Worm (Caenorhabditis elegans) whole organism, young adult: ENCODE measurements around the gene nspc-15.

Experiments
- F23B12.7 ChIP-seq: sonication (generic microtip); optimal IDR thresholded peaks from 2 replicates; lab custom pipeline; 2017; ENCODE audit warnings: missing genetic modification characterization, mild to moderate bottlenecking, missing compliant biosample characterization, antibody characterized with exemption, moderate library complexity; ENCODE audit not compliant: insufficient read depth
- F37B4.10 ChIP-seq: fragments of 200-800 bp; sonication (Bioruptor generic); IDR thresholded peaks from 2 replicates; pipeline ENCODE4 v1.3.6; 2022; ENCODE audit warnings: missing genetic modification characterization, missing compliant biosample characterization
- F49E8.2 ChIP-seq: sonication (generic microtip); optimal IDR thresholded peaks from 3 replicates; lab custom pipeline; 2017; ENCODE audit warnings: missing genetic modification characterization, mild to moderate bottlenecking, missing compliant biosample characterization, antibody characterized with exemption, moderate library complexity; ENCODE audit not compliant: insufficient read depth
- F55B11.4 ChIP-seq: sonication (generic microtip); optimal IDR thresholded peaks from 2 replicates; lab custom pipeline; 2016; ENCODE audit warnings: missing compliant biosample characterization, missing genetic modification characterization, borderline replicate concordance; ENCODE audit not compliant: insufficient read depth
- F57C9.4 ChIP-seq: sonication (generic microtip); optimal IDR thresholded peaks from 2 replicates; lab custom pipeline; 2017; ENCODE audit warnings: mild to moderate bottlenecking, missing genetic modification characterization, missing compliant biosample characterization
- K12H6.12 ChIP-seq: fragments of 200-800 bp; sonication (Bioruptor generic); optimal IDR thresholded peaks from 2 replicates; lab custom pipeline; 2018; ENCODE audit warnings: mild to moderate bottlenecking, missing genetic modification characterization, missing compliant biosample characterization
- T07F8.4 ChIP-seq: sonication (generic microtip); optimal IDR thresholded peaks from 2 replicates; lab custom pipeline; 2016; ENCODE audit warnings: mild to moderate bottlenecking, missing genetic modification characterization, moderate library complexity, missing compliant biosample characterization
- T26A5.8 ChIP-seq: sonication (generic microtip); optimal IDR thresholded peaks from 2 replicates; lab custom pipeline; 2016; ENCODE audit warnings: missing genetic modification characterization, missing compliant biosample characterization
- Y79H2A.3 ChIP-seq: fragments of 200-800 bp; sonication (Bioruptor generic); conservative IDR thresholded peaks from 2 replicates; pipeline ENCODE4 v1.3.6; 2022; ENCODE audit warnings: missing genetic modification reagents, missing genetic modification characterization, missing compliant biosample characterization
- Y95B8A.8 ChIP-seq: fragments of 200-800 bp; sonication (Bioruptor generic); IDR thresholded peaks from 2 replicates; pipeline ENCODE4 v1.3.6; 2022; ENCODE audit warnings: missing genetic modification reagents, missing genetic modification characterization, missing compliant biosample characterization
- ama-1 ChIP-seq, 3 experiments: fragments of 150-350 bp in 1 of 3; sonication (generic microtip) in 2 of 3; optimal IDR thresholded peaks; 2 replicates each; lab custom pipeline; 2014 to 2018; ENCODE audit warnings: missing biosample characterization in 2 of 3, missing genetic modification characterization in 2 of 3, missing genetic modification reagents in 2 of 3
- aptf-2 ChIP-seq: fragments of 200-800 bp; sonication (Bioruptor generic); conservative IDR thresholded peaks from 2 replicates; pipeline ENCODE4 v1.3.6; 2022; ENCODE audit warnings: missing genetic modification reagents, missing genetic modification characterization, missing compliant biosample characterization
- atf-7 ChIP-seq: sonication (generic microtip); optimal IDR thresholded peaks from 2 replicates; lab custom pipeline; 2017; ENCODE audit warnings: mild to moderate bottlenecking, missing genetic modification characterization, missing compliant biosample characterization
- attf-3 ChIP-seq: fragments of 200-800 bp; sonication (Bioruptor generic); conservative IDR thresholded peaks from 2 replicates; pipeline ENCODE4 v1.3.6; 2022; ENCODE audit warnings: missing genetic modification reagents, missing genetic modification characterization, missing compliant biosample characterization
- bed-1 ChIP-seq: fragments of 200-800 bp; sonication (Bioruptor generic); IDR thresholded peaks from 2 replicates; pipeline ENCODE4 v1.3.6; 2022; ENCODE audit warnings: missing genetic modification reagents, missing genetic modification characterization, missing compliant biosample characterization
- cebp-1 ChIP-seq, 2 experiments: fragments of 200-800 bp in 1 of 2; sonication (Bioruptor generic) in 1 of 2; sonication (generic microtip) in 1 of 2; IDR thresholded peaks in 1 of 2; optimal IDR thresholded peaks in 1 of 2; 2 replicates each; pipeline versions ENCODE4 v1.3.6 to Lab custom; 2017 to 2022; ENCODE audit warnings: missing compliant biosample characterization in 2 of 2, missing genetic modification characterization in 2 of 2, mild to moderate bottlenecking in 1 of 2, missing genetic modification reagents in 1 of 2, moderate library complexity in 1 of 2
- ceh-100 ChIP-seq: fragments of 200-800 bp; sonication (Bioruptor generic); IDR thresholded peaks from 2 replicates; pipeline ENCODE4 v1.3.6; 2022; ENCODE audit warnings: missing genetic modification reagents, missing genetic modification characterization, missing compliant biosample characterization
- ceh-27 ChIP-seq: fragments of 200-800 bp; sonication (Bioruptor generic); optimal IDR thresholded peaks from 2 replicates; lab custom pipeline; 2018; ENCODE audit warnings: mild to moderate bottlenecking, missing genetic modification characterization, moderate library complexity, missing compliant biosample characterization
- chd-7 ChIP-seq: sonication (generic microtip); optimal IDR thresholded peaks from 2 replicates; lab custom pipeline; 2016; ENCODE audit warnings: mild to moderate bottlenecking, missing genetic modification characterization, moderate library complexity, missing compliant biosample characterization
- dpl-1 ChIP-seq: fragments of 150-350 bp; optimal IDR thresholded peaks from 2 replicates; lab custom pipeline; 2014; ENCODE audit warnings: missing biosample characterization, missing genetic modification reagents, missing genetic modification characterization
- efl-1 ChIP-seq: fragments of 150-350 bp; optimal IDR thresholded peaks from 2 replicates; lab custom pipeline; 2014; ENCODE audit warnings: missing biosample characterization, missing genetic modification reagents, missing genetic modification characterization
- egl-18 ChIP-seq: fragments of 200-800 bp; sonication (Bioruptor generic); IDR thresholded peaks from 2 replicates; pipeline ENCODE4 v1.3.6; 2022; ENCODE audit warnings: missing genetic modification reagents, missing genetic modification characterization, missing compliant biosample characterization
- egl-44 ChIP-seq: fragments of 200-800 bp; sonication (Bioruptor generic); IDR thresholded peaks from 2 replicates; pipeline ENCODE4 v1.3.6; 2022; ENCODE audit warnings: missing genetic modification reagents, missing genetic modification characterization, missing compliant biosample characterization
- ekl-4 ChIP-seq: fragments of 200-800 bp; sonication (Bioruptor generic); IDR thresholded peaks from 2 replicates; pipeline ENCODE4 v1.3.6; 2022; ENCODE audit warnings: missing genetic modification reagents, missing genetic modification characterization, missing compliant biosample characterization
- hrde-1 ChIP-seq: sonication (generic microtip); optimal IDR thresholded peaks from 2 replicates; lab custom pipeline; 2016; ENCODE audit warnings: missing genetic modification characterization, mild to moderate bottlenecking, missing compliant biosample characterization, moderate library complexity, missing genotype, missing genetic modification reagents, borderline replicate concordance
- lag-1 ChIP-seq: fragments of 200-800 bp; sonication (Bioruptor generic); IDR thresholded peaks from 2 replicates; pipeline ENCODE4 v1.3.6; 2022; ENCODE audit warnings: missing genetic modification reagents, missing genetic modification characterization, missing compliant biosample characterization
- let-607 ChIP-seq, 2 experiments: fragments of 200-800 bp in 1 of 2; sonication (Bioruptor generic) in 1 of 2; sonication (generic microtip) in 1 of 2; optimal IDR thresholded peaks; 2 replicates each; lab custom pipeline; 2016 to 2018; ENCODE audit warnings: mild to moderate bottlenecking in 2 of 2, missing compliant biosample characterization in 2 of 2, missing genetic modification characterization in 2 of 2, moderate library complexity in 2 of 2, missing genotype in 1 of 2
- lin-26 ChIP-seq: fragments of 200-800 bp; sonication (Bioruptor generic); IDR thresholded peaks from 2 replicates; pipeline ENCODE4 v1.3.6; 2022; ENCODE audit warnings: missing genetic modification reagents, missing genetic modification characterization, missing compliant biosample characterization
- lin-40 ChIP-seq: sonication (generic microtip); optimal IDR thresholded peaks from 2 replicates; lab custom pipeline; 2016; ENCODE audit warnings: missing genetic modification characterization, mild to moderate bottlenecking, missing compliant biosample characterization, missing genotype, missing genetic modification reagents
- madf-6 ChIP-seq: fragments of 200-800 bp; sonication (Bioruptor generic); IDR thresholded peaks from 2 replicates; pipeline ENCODE4 v1.3.6; 2022; ENCODE audit warnings: missing genetic modification reagents, missing genetic modification characterization, missing compliant biosample characterization
- mcd-1 ChIP-seq: fragments of 200-800 bp; sonication (Bioruptor generic); IDR thresholded peaks from 2 replicates; pipeline ENCODE4 v1.3.6; 2022; ENCODE audit warnings: missing genetic modification reagents, missing genetic modification characterization, missing compliant biosample characterization
- sdz-38 ChIP-seq: sonication (generic microtip); optimal IDR thresholded peaks from 2 replicates; lab custom pipeline; 2016; ENCODE audit warnings: missing genotype, missing genetic modification characterization, missing compliant biosample characterization
- sea-2 ChIP-seq: fragments of 200-800 bp; sonication (Bioruptor generic); IDR thresholded peaks from 2 replicates; pipeline ENCODE4 v1.3.6; 2022; ENCODE audit warnings: missing genetic modification characterization, missing compliant biosample characterization
- snpc-4 ChIP-seq, 5 experiments: fragments of 150-350 bp in 1 of 5; sonication (generic microtip) in 4 of 5; optimal IDR thresholded peaks; 2 replicates each; lab custom pipeline; 2014 to 2018; ENCODE audit warnings: missing genetic modification characterization in 5 of 5, missing biosample characterization in 3 of 5, antibody characterized with exemption in 2 of 5, mild to moderate bottlenecking in 2 of 5, missing compliant biosample characterization in 2 of 5, missing genotype in 2 of 5, moderate library complexity in 2 of 5, missing genetic modification reagents in 1 of 5
- sptf-2 ChIP-seq: fragments of 200-800 bp; sonication (Bioruptor generic); optimal IDR thresholded peaks from 2 replicates; lab custom pipeline; 2018; ENCODE audit warnings: mild to moderate bottlenecking, missing genetic modification characterization, missing compliant biosample characterization
- tbp1 ChIP-seq: fragments of 200-800 bp; sonication (Bioruptor generic); optimal IDR thresholded peaks from 2 replicates; lab custom pipeline; 2018; ENCODE audit warnings: mild to moderate bottlenecking, missing genetic modification characterization, missing compliant biosample characterization
- tbx-9 ChIP-seq: sonication (generic microtip); optimal IDR thresholded peaks from 2 replicates; lab custom pipeline; 2016; ENCODE audit warnings: borderline replicate concordance, missing genetic modification characterization, inconsistent platforms, missing compliant biosample characterization
- tlf-1 ChIP-seq: fragments of 200-800 bp; sonication (Bioruptor generic); optimal IDR thresholded peaks from 2 replicates; lab custom pipeline; 2018; ENCODE audit warnings: mild to moderate bottlenecking, missing genetic modification characterization, missing compliant biosample characterization
- ztf-3 ChIP-seq: fragments of 200-800 bp; sonication (Bioruptor generic); optimal IDR thresholded peaks from 2 replicates; lab custom pipeline; 2018; ENCODE audit warnings: mild to moderate bottlenecking, missing genetic modification characterization, missing compliant biosample characterization
- ztf-6 ChIP-seq: fragments of 200-800 bp; sonication (Bioruptor generic); IDR thresholded peaks from 2 replicates; pipeline ENCODE4 v1.3.6; 2022; ENCODE audit warnings: missing genetic modification reagents, missing genetic modification characterization, missing compliant biosample characterization

nspc-15 gene

ce11 chrX:12357127-12357526 is 3.4 kb upstream of the nspc-15 start, which contains the start of gene nspc-13:
Gene nspc-13 (plus strand): TSS chrX:12357427.
- TF ChIP-seq ekl-4 (GFP tag; lab: Robert Waterston, UW) (no peak), efl-1 (GFP tag; lab: Kevin White, UChicago) (no peak), atf-7 (tag; lab: Kevin White, UChicago) (no peak)

- TF ChIP-seq tlf-1 (GFP tag; lab: Kevin White, UChicago) (no peak), K12H6.12 (no peak), F57C9.4 (no peak), dpl-1 (GFP tag; lab: Kevin White, UChicago) (no peak), ceh-27 (GFP tag; lab: Kevin White, UChicago) (no peak), let-607 (tag; optimal IDR thresholded peaks at IDR 0.05; lab: Kevin White, UChicago) (no peak), lin-26 (GFP tag; lab: Robert Waterston, UW) (no peak), ama-1 (optimal IDR thresholded peaks at IDR 0.05; lab: Kevin White, UChicago) (no peak), ama-1 (GFP tag; optimal IDR thresholded peaks at IDR 0.05; lab: Kevin White, UChicago) (no peak), madf-6 (GFP tag; lab: Robert Waterston, UW) (no peak), F55B11.4 (tag; lab: Kevin White, UChicago) (no peak), tbx-9 (tag; lab: Kevin White, UChicago) (no peak), attf-3 (GFP tag; lab: Robert Waterston, UW) (no peak), sptf-2 (GFP tag; lab: Kevin White, UChicago) (no peak)
Observed at ce11 chrX:12358957-12359356, 1.6 kb upstream of the nspc-15 start, which contains the start of gene nspc-14. Gene nspc-14 (minus strand): TSS chrX:12359057.

ce11 chrX:12362951-12363486 is 2.5 kb downstream of the nspc-15 start:
- TF ChIP-seq bed-1 (GFP tag; lab: Robert Waterston, UW) (no peak), lin-26 (GFP tag; lab: Robert Waterston, UW) (peak; percentile 73), F37B4.10 (GFP tag; lab: Robert Waterston, UW) (no peak), ceh-100 (GFP tag; lab: Robert Waterston, UW) (peak; percentile 74), F49E8.2 (tag; lab: Kevin White, UChicago) (no peak), T26A5.8 (no peak), ztf-6 (0 out of 2 replicates have a peak, but pooled peaks have one; percentile 62), egl-18 (GFP tag; lab: Robert Waterston, UW) (peak; percentile 88; the same call in 1 of the 2 replicates), egl-44 (GFP tag; lab: Robert Waterston, UW) (peak; percentile 87), F23B12.7 (tag; lab: Kevin White, UChicago) (peak; percentile 97), sea-2 (no peak), mcd-1 (peak; percentile 82), lag-1 (GFP tag; lab: Robert Waterston, UW) (peak; percentile 84; the same call in 1 of the 2 replicates), atf-7 (tag; lab: Kevin White, UChicago) (peak; percentile 98), Y95B8A.8 (GFP tag; lab: Robert Waterston, UW) (no peak), K12H6.12 (peak; percentile 96), hrde-1 (peak; percentile 51), cebp-1 (GFP tag; IDR thresholded peaks at IDR 0.05; lab: Robert Waterston, UW) (peak; percentile 78), cebp-1 (tag; optimal IDR thresholded peaks at IDR 0.05; lab: Kevin White, UChicago) (peak; percentile 96), lin-40 (tag; lab: Kevin White, UChicago) (peak; percentile 100), Y79H2A.3 (GFP tag; lab: Robert Waterston, UW) (no peak), snpc-4 (GFP tag; optimal IDR thresholded peaks at IDR 0.05; lab: Kevin White, UChicago) (peak; percentile 51), snpc-4 (tag; optimal IDR thresholded peaks at IDR 0.05; lab: Kevin White, UChicago) (peak; percentile 71 to 86 (median 82)), aptf-2 (GFP tag; lab: Robert Waterston, UW) (no peak), ama-1 (optimal IDR thresholded peaks at IDR 0.05; lab: Kevin White, UChicago) (no peak), ama-1 (GFP tag; optimal IDR thresholded peaks at IDR 0.05; lab: Kevin White, UChicago) (peak in 1 of 2 experiments; percentile 73), ztf-3 (peak; percentile 88), tbx-9 (tag; lab: Kevin White, UChicago) (no peak), sdz-38 (tag; lab: Kevin White, UChicago) (no peak), ekl-4 (GFP tag; lab: Robert Waterston, UW) (peak; percentile 73), tbp1 (GFP tag; lab: Kevin White, UChicago) (peak; percentile 80), T07F8.4 (tag; lab: Kevin White, UChicago) (peak; percentile 85), chd-7 (tag; lab: Kevin White, UChicago) (peak; percentile 89)
